Fruit fly (Drosophila melanogaster): ENCODE data around the gene Dyrk2.

DNA sequence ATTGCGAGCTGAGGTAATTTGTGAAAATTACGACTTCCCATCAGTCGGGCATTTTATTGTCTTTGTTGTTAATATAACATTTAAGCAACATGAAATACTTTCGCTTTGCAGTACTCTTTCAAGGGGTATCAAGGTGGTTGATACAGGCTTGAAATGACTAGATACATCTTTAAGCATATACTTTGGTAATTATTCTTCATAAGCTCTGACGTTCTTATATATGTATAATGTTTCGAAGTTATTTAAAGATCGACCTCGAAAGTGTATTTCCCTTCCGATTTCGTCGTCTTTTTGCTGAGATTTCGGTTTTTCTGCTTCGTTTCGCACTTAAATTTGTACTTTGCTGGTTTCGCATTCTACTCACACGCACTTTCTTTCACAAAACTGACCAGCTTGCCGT, 13.9 kb upstream of the Dyrk2 start:
- TF ChIP-seq pan (optimal IDR thresholded peaks at IDR 0.05) = no peak
- TF ChIP-seq psq (optimal IDR thresholded peaks at IDR 0.05) = no peak
- no peak for TF ChIP-seq EcR (GFP tag; optimal IDR thresholded peaks at IDR 0.05)
- TF ChIP-seq usp (GFP tag; optimal IDR thresholded peaks at IDR 0.05) = no peak
- TF ChIP-seq Dll (optimal IDR thresholded peaks at IDR 0.05) = no peak
- no peak for TF ChIP-seq CG8478 (optimal IDR thresholded peaks at IDR 0.05)
